Worm (Caenorhabditis elegans): ENCODE data around the gene ttr-9.
A peak's percentile ranks its signal among the peaks of the same experiment; 100 is the strongest.

ttr-9 gene

DNA sequence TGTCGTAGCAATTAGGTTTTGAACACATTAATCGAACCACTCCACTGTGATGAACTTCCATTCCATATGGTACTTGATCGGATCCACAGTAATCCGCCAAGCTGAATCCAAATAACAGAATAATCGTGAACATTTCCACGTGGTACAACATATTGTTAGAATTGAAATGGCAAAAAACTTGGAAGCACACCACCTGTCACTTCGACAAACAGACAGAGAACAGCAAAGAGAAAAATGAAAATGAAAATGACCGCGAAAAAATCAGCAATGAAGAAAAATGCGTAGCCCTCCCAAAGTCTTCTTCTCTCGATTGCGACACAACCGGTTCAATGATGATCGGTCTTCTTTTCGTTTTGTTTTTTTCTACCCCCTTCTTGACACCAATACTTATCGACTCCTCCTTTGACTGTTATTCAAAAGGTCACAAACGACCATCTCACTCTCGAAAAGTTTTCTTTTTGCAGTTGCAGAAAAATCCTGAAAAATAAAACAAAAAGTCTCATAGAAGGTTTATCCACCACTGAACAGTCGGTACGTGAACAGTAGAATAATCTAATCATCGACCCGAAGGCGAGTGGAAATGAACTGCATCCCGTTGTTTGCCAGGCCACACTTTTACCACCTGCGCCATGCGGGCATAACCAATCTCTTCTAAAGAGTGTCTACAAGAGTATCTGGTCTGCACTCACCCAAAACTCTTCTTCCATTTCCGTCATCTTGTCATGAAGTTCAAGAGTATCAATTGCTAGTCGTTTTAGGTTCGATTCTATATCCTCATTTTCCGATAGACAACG, 28.8 kb downstream of the ttr-9 start, which contains the start of gene wrt-3 (continued):
- no peak for TF ChIP-seq hif-1 (tag; optimal IDR thresholded peaks at IDR 0.05)
- TF ChIP-seq nhr-25 (tag; optimal IDR thresholded peaks at IDR 0.05; ENCODE audit: borderline replicate concordance, insufficient read depth), result no peak
- TF ChIP-seq zag-1 (tag; optimal IDR thresholded peaks at IDR 0.05), result no peak
- TF ChIP-seq daf-16 (GFP tag; optimal IDR thresholded peaks at IDR 0.05), result peak; percentile 71 to 95
- no peak for TF ChIP-seq daf-16 (tag; optimal IDR thresholded peaks at IDR 0.05)
- TF ChIP-seq F10B5.3 (tag; optimal IDR thresholded peaks at IDR 0.05), result peak; percentile 64
- TF ChIP-seq sdz-12 (GFP tag; optimal IDR thresholded peaks at IDR 0.05), result peak; percentile 93
- no peak for TF ChIP-seq nhr-102 (tag; optimal IDR thresholded peaks at IDR 0.05)
- peak; percentile 89 for TF ChIP-seq Y5F2A.4 (GFP tag; optimal IDR thresholded peaks at IDR 0.05)
- TF ChIP-seq snpc-1.2 (GFP tag; IDR thresholded peaks at IDR 0.05), result peak; percentile 96

DNA sequence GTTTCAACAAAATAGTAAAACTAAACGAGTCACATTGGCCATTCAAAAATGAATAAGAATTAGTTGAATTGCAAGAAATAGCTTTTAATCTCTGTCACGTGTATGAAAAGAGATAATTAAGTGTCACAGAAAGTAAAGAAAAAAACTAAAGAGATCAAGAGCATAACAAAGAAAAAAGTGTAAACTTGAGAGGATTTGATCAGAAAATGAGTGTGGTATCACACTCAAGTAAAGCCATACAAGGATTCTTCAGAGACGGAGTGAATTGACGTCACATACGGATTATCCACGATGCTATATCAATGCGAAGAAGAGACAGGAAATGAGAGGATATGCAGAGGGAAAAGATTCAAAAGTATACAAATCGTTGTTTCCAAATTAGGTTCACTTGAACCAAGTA, 36.9 kb downstream of the ttr-9 start:
- no peak for TF ChIP-seq hmg-1.1 (GFP tag; IDR thresholded peaks at IDR 0.05)
- TF ChIP-seq lin-29 (GFP tag; IDR thresholded peaks at IDR 0.05), result no peak
- no peak for TF ChIP-seq ama-1 (optimal IDR thresholded peaks at IDR 0.05)
- TF ChIP-seq madf-9 (GFP tag; conservative IDR thresholded peaks at IDR 0.05), result no peak
- no peak for TF ChIP-seq nhr-25 (tag; optimal IDR thresholded peaks at IDR 0.05; ENCODE audit: borderline replicate concordance, insufficient read depth)
- no peak for TF ChIP-seq lin-1 (GFP tag; IDR thresholded peaks at IDR 0.05)
- no peak for TF ChIP-seq egl-27 (tag; optimal IDR thresholded peaks at IDR 0.05)
- no peak for TF ChIP-seq zfp-2 (tag; optimal IDR thresholded peaks at IDR 0.05)
- no peak for TF ChIP-seq mdt-29 (GFP tag; IDR thresholded peaks at IDR 0.05)

DNA sequence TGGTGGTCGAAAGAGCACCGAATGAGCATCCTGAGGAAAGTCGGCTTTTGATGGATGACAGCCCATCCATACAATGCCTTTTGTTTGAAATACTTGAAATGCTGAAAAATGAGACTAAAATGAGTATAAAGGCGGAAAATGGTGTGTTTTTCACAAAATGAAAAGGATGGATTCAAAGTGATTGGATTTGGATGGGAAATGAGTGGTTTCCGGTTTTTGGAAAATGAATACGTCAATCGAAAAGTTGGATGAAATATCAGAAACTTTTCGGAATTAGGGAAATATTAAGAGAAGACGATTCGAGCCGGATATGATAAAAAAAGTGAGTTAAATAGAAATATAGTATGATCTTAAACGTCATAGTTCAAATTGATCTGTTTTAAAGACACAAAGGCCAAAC, 38.7 kb downstream of the ttr-9 start, which contains the start of gene F38E11.6:
Gene F38E11.6 (minus strand): TSS at position 101 of the 400 bp plus-strand sequence.
- TF ChIP-seq lin-38 (GFP tag; IDR thresholded peaks at IDR 0.05), result no peak

DNA sequence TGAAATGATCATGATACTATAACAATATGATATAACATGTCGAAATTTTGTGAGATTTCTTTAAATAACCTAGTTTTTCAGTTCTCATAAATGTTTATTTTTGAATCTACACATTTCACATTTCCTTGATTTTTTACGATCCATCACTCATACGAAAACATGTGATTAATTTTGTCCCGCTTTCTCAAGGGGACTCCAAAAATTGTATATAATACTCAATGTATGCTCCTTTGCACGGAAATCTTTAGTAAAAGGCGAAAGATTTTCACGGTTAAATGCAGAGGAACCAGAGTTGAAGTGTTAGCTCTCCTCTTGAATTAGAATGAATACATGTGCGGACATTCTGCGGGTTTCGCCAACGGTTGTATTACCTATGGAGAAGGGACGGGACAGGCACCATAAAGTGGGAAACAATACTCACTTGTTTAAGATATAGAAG, 41.8 kb downstream of the ttr-9 start:
- TF ChIP-seq nhr-42 (GFP tag; IDR thresholded peaks at IDR 0.05) (no peak), nhr-11 (tag; optimal IDR thresholded peaks at IDR 0.05) (no peak), madf-5 (GFP tag; IDR thresholded peaks at IDR 0.05) (no peak), egl-43 (GFP tag; IDR thresholded peaks at IDR 0.05) (no peak), Y5F2A.4 (GFP tag; optimal IDR thresholded peaks at IDR 0.05) (no peak), daf-19 (GFP tag; conservative IDR thresholded peaks at IDR 0.05) (no peak; the same call in 1 of the 2 replicates), egl-27 (tag; optimal IDR thresholded peaks at IDR 0.05) (no peak), lsy-2 (tag; optimal IDR thresholded peaks at IDR 0.05) (no peak), lin-38 (GFP tag; IDR thresholded peaks at IDR 0.05) (peak; percentile 29; the same call in 1 of the 2 replicates), mxl-2 (GFP tag; conservative IDR thresholded peaks at IDR 0.05) (no peak), zfp-3 (GFP tag; conservative IDR thresholded peaks at IDR 0.05) (no peak), mep-1 (tag; optimal IDR thresholded peaks at IDR 0.05) (no peak), jun-1 (tag; optimal IDR thresholded peaks at IDR 0.05) (no peak), dve-1 (tag; optimal IDR thresholded peaks at IDR 0.05; ENCODE audit: insufficient read depth) (no peak), lin-39 (tag; optimal IDR thresholded peaks at IDR 0.05) (no peak), pha-4 (GFP tag; IDR thresholded peaks at IDR 0.05) (no peak), pha-4 (tag; optimal IDR thresholded peaks at IDR 0.05) (no peak), mes-2 (tag; optimal IDR thresholded peaks at IDR 0.05; ENCODE audit: poor library complexity, severe bottlenecking) (no peak), aly-2 (tag; optimal IDR thresholded peaks at IDR 0.05) (no peak), ama-1 (optimal IDR thresholded peaks at IDR 0.05) (no peak), spr-1 (tag; optimal IDR thresholded peaks at IDR 0.05) (no peak), madf-9 (GFP tag; conservative IDR thresholded peaks at IDR 0.05) (no peak), ceh-44 (GFP tag; IDR thresholded peaks at IDR 0.05) (no peak), nhr-237 (tag; optimal IDR thresholded peaks at IDR 0.05) (no peak), snpc-4 (tag; optimal IDR thresholded peaks at IDR 0.05) (peak; percentile 32), R02D3.7 (tag; optimal IDR thresholded peaks at IDR 0.05) (no peak), nhr-102 (tag; optimal IDR thresholded peaks at IDR 0.05) (no peak), spr-3 (GFP tag; optimal IDR thresholded peaks at IDR 0.05) (no peak), dpl-1 (GFP tag; optimal IDR thresholded peaks at IDR 0.05) (no peak), nhr-41 (GFP tag; IDR thresholded peaks at IDR 0.05) (no peak), aha-1 (tag) (peak; percentile 61)

All from whole organism, L4 larva.